Worm (Caenorhabditis elegans) whole organism, L4/young adult: ENCODE data around the gene F44G4.1.

Experiments
- W03F9.2 ChIP-seq: fragments of 150-350 bp; optimal IDR thresholded peaks from 2 replicates; lab custom pipeline; 2014; ENCODE audit warnings: missing biosample characterization, missing genetic modification characterization
- dao-5 ChIP-seq: sonication (generic microtip); optimal IDR thresholded peaks from 2 replicates; lab custom pipeline; 2016; ENCODE audit warnings: missing genotype, missing genetic modification characterization, moderate library complexity, missing compliant biosample characterization
- him-1 ChIP-seq: sonication (generic microtip); optimal IDR thresholded peaks from 2 replicates; lab custom pipeline; 2016; ENCODE audit warnings: missing genotype, missing genetic modification reagents, missing genetic modification characterization, missing compliant biosample characterization

The F44G4.1 gene

DNA sequence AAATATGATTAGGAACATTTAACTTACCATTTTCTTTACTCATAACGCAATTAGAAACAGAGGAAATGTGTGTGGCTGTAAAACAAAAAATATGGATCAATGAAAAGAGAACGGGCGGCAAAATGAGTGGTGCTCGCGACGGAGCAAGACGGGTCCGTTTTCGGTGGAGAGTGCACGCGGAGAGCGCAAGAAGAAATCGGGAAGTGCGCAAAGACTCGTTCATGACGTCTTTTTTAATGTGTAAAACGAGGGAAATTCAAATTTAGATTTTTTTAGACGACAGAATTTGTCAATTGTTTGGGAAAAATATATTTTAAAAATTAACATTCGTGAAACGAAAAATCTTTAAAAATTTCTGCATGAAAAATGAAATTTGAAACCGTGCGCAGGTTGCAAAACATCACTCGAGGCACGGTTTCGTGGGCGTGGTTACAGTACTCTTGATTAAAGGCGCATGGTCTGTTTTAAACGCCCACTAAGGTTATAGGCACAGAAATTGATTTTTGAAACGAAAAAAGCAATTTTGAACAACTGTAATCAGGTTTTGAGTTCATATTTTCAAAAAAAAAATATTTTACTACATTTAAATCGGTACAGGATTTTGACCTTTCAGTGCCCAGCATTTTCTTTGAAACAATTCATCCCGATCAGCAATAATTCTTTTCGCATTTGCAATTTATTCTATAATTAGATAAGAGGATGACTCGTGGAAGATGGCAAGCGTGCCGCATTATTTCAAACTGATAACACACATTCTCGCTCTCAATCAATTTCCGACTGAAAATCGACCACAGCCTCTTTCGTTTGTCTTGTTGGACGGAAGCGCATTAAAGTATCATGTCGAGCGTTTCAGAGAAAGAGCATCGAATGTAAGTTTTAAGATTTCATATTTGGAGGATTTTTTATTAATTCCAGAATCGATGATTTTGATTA lies 24.9 kb upstream of the F44G4.1 start, which contains the start of the genes szy-20 and C18E9.5:
TSS of gene szy-20 (minus strand) at position 83 of the 933 bp plus-strand sequence.
TSS of gene C18E9.5 (plus strand) at position 730 of the 933 bp plus-strand sequence.
- TF ChIP-seq him-1 (tag; lab: Kevin White, UChicago) (peak; percentile 75), dao-5 (tag; lab: Kevin White, UChicago) (no peak), W03F9.2 (peak; percentile 64)

DNA sequence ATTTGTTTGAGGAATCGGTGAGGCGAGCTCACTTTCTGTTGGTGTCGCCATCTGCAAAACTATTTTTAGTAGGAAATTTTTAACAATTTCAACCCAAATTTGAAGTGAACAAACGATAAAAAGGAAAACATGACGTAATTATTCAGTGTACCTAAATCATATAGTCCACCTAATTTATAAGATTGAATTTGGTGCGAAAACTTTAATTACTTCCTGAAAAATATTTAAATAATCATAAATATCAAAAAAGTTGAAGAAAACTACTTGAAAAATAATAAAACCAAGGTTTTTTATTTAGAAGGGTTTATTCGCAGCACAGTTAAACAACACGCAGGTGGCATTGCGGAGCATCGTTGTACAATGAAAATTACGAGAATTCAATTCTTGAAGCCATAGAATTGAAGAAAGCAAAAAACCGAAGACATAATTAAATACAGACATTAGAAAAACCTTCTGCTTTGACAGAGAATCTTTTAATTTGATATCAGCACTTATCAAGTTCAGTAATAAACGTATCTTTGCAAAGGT lies 20.9 kb upstream of the F44G4.1 start, which contains the start of gene tomm-40:
TSS of gene tomm-40 (minus strand) at position 51 of the 528 bp plus-strand sequence.
- TF ChIP-seq W03F9.2 (no peak), dao-5 (tag; lab: Kevin White, UChicago) (no peak), him-1 (tag; lab: Kevin White, UChicago) (no peak)

DNA sequence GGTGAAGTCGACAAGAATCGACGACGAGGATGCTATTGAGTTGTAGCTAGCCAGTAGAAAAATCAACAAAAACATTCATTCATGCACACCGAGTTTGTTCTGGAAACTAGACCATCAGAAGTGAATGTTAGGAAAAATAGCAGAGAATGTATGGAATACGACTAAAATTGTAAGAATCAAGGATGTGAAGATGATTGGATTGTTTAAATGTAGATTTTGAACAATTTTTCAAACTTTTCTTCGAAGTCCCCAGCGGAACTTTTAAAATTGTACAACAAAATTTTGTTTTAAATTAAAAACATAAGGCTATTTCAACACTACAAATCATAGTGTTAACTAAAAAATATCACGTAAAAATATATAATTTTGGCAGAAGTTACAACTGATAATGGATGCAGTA lies 11.8 kb upstream of the F44G4.1 start, which contains the start of gene C18E9.7:
TSS of gene C18E9.7 (minus strand) at position 101 of the 400 bp plus-strand sequence.
- TF ChIP-seq dao-5 (tag; lab: Kevin White, UChicago) (no peak), him-1 (tag; lab: Kevin White, UChicago) (no peak), W03F9.2 (no peak)

DNA sequence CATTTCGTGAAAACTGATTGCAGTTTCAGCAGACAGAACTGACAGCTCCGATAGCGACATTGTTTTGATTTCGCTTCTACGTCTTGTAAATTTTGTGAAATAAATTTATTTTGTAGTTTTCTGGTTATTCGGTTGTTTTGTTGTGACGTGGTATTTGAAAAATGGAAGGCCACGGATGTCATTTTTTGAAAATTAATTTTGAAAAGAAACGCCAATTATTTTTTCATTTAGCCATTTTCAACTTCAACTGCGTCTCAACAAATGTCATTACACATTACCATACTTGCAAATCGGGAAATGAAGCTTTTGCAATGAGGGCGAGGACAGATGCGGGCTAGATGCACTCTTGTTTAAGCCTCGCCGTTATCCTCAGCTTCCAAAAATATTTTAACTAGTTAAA lies 6.5 kb upstream of the F44G4.1 start, which contains the start of gene C18E9.8:
TSS of gene C18E9.8 (minus strand) at position 101 of the 400 bp plus-strand sequence.
- no peak for TF ChIP-seq W03F9.2
- no peak for TF ChIP-seq dao-5 (tag; lab: Kevin White, UChicago)

DNA sequence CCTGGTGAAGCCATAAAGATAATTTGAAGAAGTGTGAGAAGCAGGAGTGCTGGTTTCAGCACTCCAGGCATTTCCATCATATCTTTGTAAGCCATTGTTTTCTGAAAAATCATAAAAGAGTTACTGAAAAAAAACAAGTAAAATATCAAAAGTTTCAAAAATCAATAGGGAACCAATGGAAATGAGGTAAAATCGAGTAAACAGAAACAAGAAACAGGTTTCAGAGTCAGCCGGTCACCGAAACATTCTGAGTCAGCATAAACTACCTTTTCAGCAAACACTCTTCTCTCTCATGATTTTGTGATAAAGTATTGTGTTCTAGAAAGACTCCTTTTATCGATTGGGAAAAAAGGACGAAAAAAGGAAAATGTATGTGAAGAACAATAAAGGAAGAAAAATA lies 5.0 kb upstream of the F44G4.1 start, which contains the start of gene C18E9.9:
TSS of gene C18E9.9 (minus strand) at position 101 of the 400 bp plus-strand sequence.
- no peak for TF ChIP-seq W03F9.2
- no peak for TF ChIP-seq dao-5 (tag; lab: Kevin White, UChicago)
- TF ChIP-seq him-1 (tag; lab: Kevin White, UChicago): no peak

DNA sequence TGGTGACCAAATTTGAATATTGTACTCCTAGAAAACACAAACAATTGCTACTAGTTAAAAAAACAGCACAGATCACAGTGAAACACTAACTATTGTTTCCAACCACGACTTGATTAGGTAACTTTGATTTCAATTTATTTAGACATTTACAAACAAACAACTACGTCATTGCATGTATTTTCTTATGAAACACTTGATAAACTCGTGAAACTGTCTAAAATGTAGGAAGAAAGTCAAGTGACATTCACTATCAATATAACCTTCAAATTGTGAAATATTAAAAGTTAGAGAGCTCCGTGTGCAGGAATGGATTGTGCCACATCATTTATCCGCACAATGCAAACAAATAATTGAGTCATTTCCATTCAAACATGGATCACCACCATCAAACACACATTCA lies 4.2 kb upstream of the F44G4.1 start:
- TF ChIP-seq dao-5 (tag; lab: Kevin White, UChicago): no peak
- no peak for TF ChIP-seq W03F9.2
- no peak for TF ChIP-seq him-1 (tag; lab: Kevin White, UChicago)

DNA sequence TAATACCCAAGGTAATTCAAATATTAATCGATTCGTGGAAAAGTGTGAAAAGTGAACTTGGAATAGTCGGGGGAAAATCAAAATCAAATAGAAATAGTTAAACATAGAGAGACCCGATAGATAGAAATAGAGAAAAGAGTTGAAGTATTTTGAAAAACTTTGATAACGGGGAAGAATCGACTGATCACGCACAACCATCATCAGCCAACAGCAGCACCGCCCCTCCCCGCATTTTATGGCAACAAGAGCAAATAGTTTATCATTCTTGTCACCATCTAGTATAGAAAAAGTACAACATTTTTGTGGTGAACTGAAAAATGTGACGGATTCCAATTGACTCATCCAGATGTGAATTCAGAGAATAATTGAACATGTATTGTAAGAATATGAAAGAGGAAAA lies 2.8 kb upstream of the F44G4.1 start:
- no peak for TF ChIP-seq him-1 (tag; lab: Kevin White, UChicago)

DNA sequence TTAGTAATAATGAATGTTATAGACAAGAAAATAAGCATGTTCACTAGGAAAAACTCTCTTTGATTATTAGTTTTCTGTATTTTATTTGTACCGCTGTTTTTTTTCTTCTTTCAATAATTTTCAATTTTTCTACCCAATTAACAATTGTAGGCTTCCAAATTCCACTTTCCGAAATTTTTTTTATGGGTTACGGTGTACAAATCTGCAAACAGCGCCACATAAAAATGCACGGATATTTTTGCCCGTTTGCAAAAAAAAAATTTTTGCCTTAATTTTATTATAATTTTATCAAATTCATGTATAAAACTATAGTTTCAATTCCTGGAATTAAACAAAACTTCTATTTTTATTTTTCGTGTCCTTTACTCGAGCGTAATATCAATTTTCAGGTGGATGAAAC lies 1.7 kb upstream of the F44G4.1 start, which contains the start of gene ooc-5:
TSS of gene ooc-5 (plus strand) at position 381 of the 400 bp plus-strand sequence.
- TF ChIP-seq W03F9.2: no peak
- no peak for TF ChIP-seq him-1 (tag; lab: Kevin White, UChicago)
- TF ChIP-seq dao-5 (tag; lab: Kevin White, UChicago): no peak

DNA sequence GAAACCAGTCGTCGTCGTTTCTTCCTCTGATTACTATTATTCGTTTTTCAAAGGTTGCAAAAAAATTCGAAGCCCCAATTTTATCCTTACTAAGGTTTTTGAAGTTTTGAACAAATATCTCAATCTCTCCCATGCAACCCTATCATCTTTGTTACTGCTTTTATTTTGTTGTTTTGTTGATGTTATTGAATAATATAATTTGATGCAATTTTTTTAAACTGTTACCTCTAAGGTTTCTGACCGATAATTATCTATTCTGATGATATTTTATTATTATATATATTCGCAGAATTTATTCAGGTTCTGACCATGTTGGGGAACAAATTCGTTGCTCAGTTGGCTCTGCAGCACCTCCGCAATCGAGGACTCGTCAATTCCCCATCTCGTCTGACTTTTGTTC lies 1.6 kb downstream of the F44G4.1 start, which contains the start of gene ndub-2:
TSS of gene ndub-2 (plus strand) at position 301 of the 400 bp plus-strand sequence.
- TF ChIP-seq W03F9.2 (no peak), him-1 (tag; lab: Kevin White, UChicago) (no peak), dao-5 (tag; lab: Kevin White, UChicago) (no peak)

DNA sequence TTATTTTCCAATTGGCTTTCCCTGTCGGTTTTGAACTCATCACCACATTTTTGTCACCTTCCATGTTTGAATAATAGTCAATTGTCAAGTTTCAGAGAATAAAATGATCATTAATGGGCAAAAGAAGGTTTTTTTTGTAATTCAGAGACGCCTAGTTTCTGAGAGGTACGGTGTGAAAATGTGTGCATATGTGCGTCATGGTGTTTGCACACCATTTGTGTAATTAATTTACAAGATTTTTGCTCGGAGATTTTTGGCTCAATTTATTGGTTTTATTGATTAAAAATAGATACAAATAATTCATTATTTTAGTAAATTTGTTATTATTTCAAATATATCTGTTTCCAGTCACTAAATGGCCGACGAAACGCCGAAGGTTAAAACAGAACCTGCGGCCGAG lies 3.0 kb downstream of the F44G4.1 start, which contains the start of the genes F44G4.3 and tdp-1:
TSS of gene F44G4.3 (minus strand) at position 184 of the 400 bp plus-strand sequence.
TSS of gene tdp-1 (plus strand) at position 347 of the 400 bp plus-strand sequence.
- TF ChIP-seq W03F9.2 (no peak), him-1 (tag; lab: Kevin White, UChicago) (no peak), dao-5 (tag; lab: Kevin White, UChicago) (no peak)

DNA sequence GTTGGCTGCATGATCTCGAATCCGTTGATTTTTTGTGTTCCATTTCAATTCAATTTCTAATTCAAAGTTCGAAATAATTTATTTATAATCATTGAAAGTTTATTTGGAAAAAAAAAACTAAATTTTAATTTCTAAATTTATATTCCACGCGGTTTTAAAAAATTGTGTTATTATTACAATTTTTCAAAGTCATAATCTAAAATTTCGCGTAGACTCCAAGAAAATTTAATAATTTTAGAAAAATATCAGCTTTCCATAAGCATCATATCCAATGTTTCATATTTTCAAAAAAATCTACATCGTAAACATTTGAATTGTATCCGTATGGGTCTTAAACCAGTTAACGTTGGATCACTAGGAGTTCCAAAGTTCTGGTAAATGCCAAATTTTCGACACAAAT lies 5.9 kb downstream of the F44G4.1 start, which contains the start of gene F44G4.5:
TSS of gene F44G4.5 (minus strand) at position 101 of the 400 bp plus-strand sequence.
- TF ChIP-seq dao-5 (tag; lab: Kevin White, UChicago) (no peak), W03F9.2 (no peak), him-1 (tag; lab: Kevin White, UChicago) (no peak)

DNA sequence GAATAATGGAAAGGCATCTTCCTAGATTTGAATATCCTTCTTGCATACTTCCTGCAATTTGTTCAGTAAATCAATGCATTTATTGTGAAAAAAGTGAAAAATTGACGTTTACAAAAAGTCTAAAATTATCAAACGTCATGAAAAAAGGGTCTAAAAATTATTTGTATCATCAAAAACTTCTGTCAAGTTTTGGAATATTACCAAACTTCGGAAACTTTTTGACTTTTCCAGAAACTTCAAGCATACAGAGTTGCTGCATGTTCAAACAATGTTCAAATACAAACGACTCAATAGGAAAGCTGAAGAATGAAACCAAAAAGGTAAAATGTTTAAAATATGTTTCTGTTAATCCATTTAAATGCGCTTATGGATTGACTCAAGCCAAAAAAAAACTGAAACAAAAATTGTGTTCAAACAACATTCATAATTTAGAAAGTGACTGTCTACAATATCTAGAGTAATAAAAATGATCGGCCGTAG lies 7.3 kb downstream of the F44G4.1 start, which contains the start of gene F44G4.6:
TSS of gene F44G4.6 (minus strand) at position 51 of the 480 bp plus-strand sequence.
- no peak for TF ChIP-seq him-1 (tag; lab: Kevin White, UChicago)
- no peak for TF ChIP-seq W03F9.2
- no peak for TF ChIP-seq dao-5 (tag; lab: Kevin White, UChicago)

DNA sequence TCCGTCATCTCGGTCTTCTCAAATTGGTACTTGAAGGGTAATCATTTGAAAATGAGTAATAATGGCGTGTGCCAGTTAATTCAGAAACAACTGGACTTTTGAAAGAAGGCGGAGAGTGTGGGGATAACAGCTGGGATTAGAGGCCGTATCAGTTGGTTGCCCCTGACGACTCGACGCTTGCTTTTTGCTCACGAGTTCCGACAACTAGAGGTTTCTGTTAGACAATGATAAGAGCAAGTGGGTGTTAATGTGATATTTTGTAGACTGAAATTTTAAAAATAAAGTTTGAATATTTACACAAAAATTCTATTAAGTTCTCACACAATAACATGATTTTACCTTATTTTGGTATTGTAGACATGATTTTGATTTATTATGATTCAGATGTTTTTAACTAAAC lies 10.6 kb downstream of the F44G4.1 start, which contains the start of gene F44G4.7:
TSS of gene F44G4.7 (minus strand) at position 101 of the 400 bp plus-strand sequence.
- TF ChIP-seq dao-5 (tag; lab: Kevin White, UChicago) (no peak), W03F9.2 (no peak), him-1 (tag; lab: Kevin White, UChicago) (no peak)
